Worm (Caenorhabditis elegans): ENCODE results near the gene srg-24.

DNA sequence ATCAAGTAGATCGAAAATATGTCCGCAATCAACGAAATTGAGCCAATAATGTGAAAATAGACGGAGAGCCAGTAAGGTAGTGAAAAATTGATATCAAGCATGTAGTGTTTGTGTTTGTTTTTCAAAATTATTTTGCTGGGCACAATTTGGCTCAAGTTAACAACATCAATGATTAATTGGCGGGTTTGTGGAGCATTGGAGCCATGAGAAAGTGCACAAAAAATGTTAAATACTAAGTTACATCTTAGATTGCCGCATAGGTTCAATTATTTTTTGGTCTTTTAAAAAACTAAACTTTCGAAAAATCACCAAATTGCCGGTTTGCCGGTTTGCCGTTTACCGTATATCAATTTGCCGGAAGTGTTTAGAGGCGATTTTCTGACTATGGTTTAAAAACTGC lies 37.4 kb upstream of the srg-24 start, which contains the start of gene sri-54:
- TF ChIP-seq ceh-43 (GFP tag; optimal IDR thresholded peaks at IDR 0.05) (no peak), mep-1 (tag; optimal IDR thresholded peaks at IDR 0.05) (no peak), elt-1 (tag; optimal IDR thresholded peaks at IDR 0.05; ENCODE audit: borderline replicate concordance, insufficient read depth) (no peak), nhr-76 (tag; optimal IDR thresholded peaks at IDR 0.05) (no peak), mls-2 (tag; optimal IDR thresholded peaks at IDR 0.05) (no peak), flh-1 (GFP tag; optimal IDR thresholded peaks at IDR 0.05) (no peak), unc-39 (tag; optimal IDR thresholded peaks at IDR 0.05) (no peak), nhr-28 (tag; optimal IDR thresholded peaks at IDR 0.05) (no peak), ztf-11 (tag; optimal IDR thresholded peaks at IDR 0.05) (no peak), mab-5 (tag; optimal IDR thresholded peaks at IDR 0.05) (no peak), drap-1 (GFP tag; optimal IDR thresholded peaks at IDR 0.05) (no peak)
